Fruit fly (Drosophila melanogaster) whole organism, prepupa: ENCODE data around the gene Trl.
A peak's percentile ranks its signal among the peaks of the same experiment; 100 is the strongest.

Experiments
- Blimp-1 ChIP-seq: fragments of 200-800 bp; sonication (Bioruptor generic); optimal IDR thresholded peaks from 3 replicates; lab custom pipeline; 2017; ENCODE audit warnings: missing biosample characterization, missing genetic modification characterization, mild to moderate bottlenecking, moderate library complexity, missing genetic modification reagents
- CG10669 ChIP-seq: fragments of 200-800 bp; sonication (Bioruptor generic); optimal IDR thresholded peaks from 3 replicates; lab custom pipeline; 2018; ENCODE audit warnings: missing biosample characterization, mild to moderate bottlenecking, missing genetic modification characterization, moderate library complexity
- CG11294 ChIP-seq: fragments of 200-800 bp; sonication (Bioruptor generic); IDR thresholded peaks from 2 replicates; pipeline ENCODE4 v1.3.6; 2022; ENCODE audit warnings: missing biosample characterization, missing genetic modification characterization
- CG11762 ChIP-seq: fragments of 200-800 bp; sonication (Bioruptor generic); optimal IDR thresholded peaks from 3 replicates; lab custom pipeline; 2016; ENCODE audit warnings: missing biosample characterization, missing genetic modification characterization; ENCODE audit not compliant: insufficient read depth
- CG11902 ChIP-seq: fragments of 200-800 bp; sonication (Bioruptor generic); optimal IDR thresholded peaks from 3 replicates; lab custom pipeline; 2016; ENCODE audit warnings: missing biosample characterization, missing genetic modification characterization
- CG15336 ChIP-seq: fragments of 200-800 bp; sonication (Bioruptor generic); IDR thresholded peaks from 2 replicates; pipeline ENCODE4 v1.3.6; 2022; ENCODE audit warnings: missing biosample characterization, missing genetic modification characterization
- CG1621 ChIP-seq: fragments of 200-800 bp; sonication (Bioruptor generic); optimal IDR thresholded peaks from 3 replicates; lab custom pipeline; 2018; ENCODE audit warnings: missing biosample characterization, mild to moderate bottlenecking, missing genetic modification characterization
- CG16779 ChIP-seq: fragments of 200-800 bp; sonication (Bioruptor generic); optimal IDR thresholded peaks from 3 replicates; lab custom pipeline; 2017; ENCODE audit warnings: missing biosample characterization, mild to moderate bottlenecking, missing genetic modification characterization
- CG34406 ChIP-seq: fragments of 200-800 bp; sonication (Bioruptor generic); optimal IDR thresholded peaks from 3 replicates; lab custom pipeline; 2016; ENCODE audit warnings: missing biosample characterization, missing genetic modification characterization
- CG3919 ChIP-seq: fragments of 200-800 bp; sonication (Bioruptor generic); optimal IDR thresholded peaks from 3 replicates; lab custom pipeline; 2016; ENCODE audit warnings: missing biosample characterization, missing genetic modification characterization
- CG4318 ChIP-seq: fragments of 200-800 bp; sonication (Bioruptor generic); optimal IDR thresholded peaks from 3 replicates; lab custom pipeline; 2017; ENCODE audit warnings: missing biosample characterization, mild to moderate bottlenecking, missing genetic modification characterization
- CG6163 ChIP-seq: fragments of 200-800 bp; sonication (Bioruptor generic); IDR thresholded peaks from 3 replicates; pipeline ENCODE4 v1.3.6; 2022; ENCODE audit warnings: missing biosample characterization, missing genetic modification characterization
- CG6808 ChIP-seq: fragments of 200-800 bp; sonication (Bioruptor generic); optimal IDR thresholded peaks from 3 replicates; lab custom pipeline; 2017; ENCODE audit warnings: missing biosample characterization, missing genetic modification characterization, mild to moderate bottlenecking, moderate library complexity, missing genetic modification reagents
- CG7368 ChIP-seq: fragments of 200-800 bp; sonication (Bioruptor generic); optimal IDR thresholded peaks from 3 replicates; lab custom pipeline; 2016; ENCODE audit warnings: missing biosample characterization, missing genetic modification characterization
- CG8119 ChIP-seq: fragments of 200-800 bp; sonication (Bioruptor generic); IDR thresholded peaks from 3 replicates; pipeline ENCODE4 v1.3.6; 2022; ENCODE audit warnings: missing biosample characterization, missing genetic modification characterization
- CG8319 ChIP-seq: fragments of 200-800 bp; sonication (Bioruptor generic); optimal IDR thresholded peaks from 3 replicates; lab custom pipeline; 2016; ENCODE audit warnings: missing biosample characterization, missing genetic modification characterization
- CG8632 ChIP-seq: fragments of 200-800 bp; sonication (Bioruptor generic); optimal IDR thresholded peaks from 3 replicates; lab custom pipeline; 2016; ENCODE audit warnings: missing biosample characterization, missing genetic modification characterization
- CG9139 ChIP-seq: fragments of 200-800 bp; sonication (Bioruptor generic); optimal IDR thresholded peaks from 3 replicates; lab custom pipeline; 2017; ENCODE audit warnings: missing biosample characterization, mild to moderate bottlenecking, missing genetic modification characterization
- Eip75B ChIP-seq: fragments of 200-800 bp; sonication (Bioruptor generic); optimal IDR thresholded peaks from 3 replicates; lab custom pipeline; 2016; ENCODE audit warnings: missing biosample characterization, missing genetic modification characterization
- Eip78C ChIP-seq: fragments of 200-800 bp; sonication (Bioruptor generic); peaks from one replicate; lab custom pipeline; 2016; ENCODE audit warnings: missing biosample characterization, missing genetic modification characterization
- Eip93F ChIP-seq: fragments of 200-800 bp; sonication (Bioruptor generic); optimal IDR thresholded peaks from 2 replicates; lab custom pipeline; 2016; ENCODE audit warnings: missing biosample characterization, mild to moderate bottlenecking, missing genetic modification characterization
- Ets96B ChIP-seq: fragments of 200-800 bp; optimal IDR thresholded peaks from 2 replicates; lab custom pipeline; 2019; ENCODE audit warnings: missing biosample characterization, mild to moderate bottlenecking, missing genetic modification characterization, moderate library complexity
- Gug ChIP-seq: fragments of 200-800 bp; sonication (Bioruptor generic); IDR thresholded peaks from 2 replicates; pipeline ENCODE4 v1.3.6; 2022; ENCODE audit warnings: missing biosample characterization, missing genetic modification characterization
- Hr38 ChIP-seq: sonication (Bioruptor generic); optimal IDR thresholded peaks from 2 replicates; lab custom pipeline; 2016; ENCODE audit warnings: missing biosample characterization, missing genetic modification characterization
- Hr39 ChIP-seq: fragments of 200-800 bp; sonication (Bioruptor generic); optimal IDR thresholded peaks from 2 replicates; lab custom pipeline; 2016; ENCODE audit warnings: missing biosample characterization, missing genetic modification characterization
- Lpt ChIP-seq: fragments of 200-800 bp; sonication (Bioruptor generic); optimal IDR thresholded peaks from 3 replicates; lab custom pipeline; 2016; ENCODE audit warnings: missing biosample characterization, missing genetic modification characterization
- OdsH ChIP-seq: fragments of 200-800 bp; sonication (Bioruptor generic); optimal IDR thresholded peaks from 3 replicates; lab custom pipeline; 2016; ENCODE audit warnings: missing biosample characterization, missing genetic modification characterization
- Sox102F ChIP-seq: fragments of 200-800 bp; sonication (Bioruptor generic); optimal IDR thresholded peaks from 2 replicates; lab custom pipeline; 2016; ENCODE audit warnings: missing biosample characterization, mild to moderate bottlenecking, missing genetic modification characterization
- Sox15 ChIP-seq: fragments of 200-800 bp; sonication (Bioruptor generic); optimal IDR thresholded peaks from 3 replicates; lab custom pipeline; 2016; ENCODE audit warnings: missing biosample characterization, missing genetic modification characterization
- acj6 ChIP-seq: fragments of 200-800 bp; sonication (Bioruptor generic); optimal IDR thresholded peaks from 3 replicates; lab custom pipeline; 2016; ENCODE audit warnings: missing biosample characterization, missing genetic modification characterization
- dac ChIP-seq: fragments of 200-800 bp; sonication (Bioruptor generic); optimal IDR thresholded peaks from 2 replicates; lab custom pipeline; 2017; ENCODE audit warnings: missing biosample characterization, mild to moderate bottlenecking, missing genetic modification characterization
- dsx ChIP-seq: fragments of 200-800 bp; optimal IDR thresholded peaks from 3 replicates; lab custom pipeline; 2019; ENCODE audit warnings: missing biosample characterization, mild to moderate bottlenecking, missing genetic modification characterization, moderate library complexity; ENCODE audit not compliant: poor library complexity, severe bottlenecking
- eg ChIP-seq: fragments of 200-800 bp; sonication (Bioruptor generic); IDR thresholded peaks from 3 replicates; pipeline ENCODE4 v1.3.6; 2022; ENCODE audit warnings: missing biosample characterization, missing genetic modification characterization
- fd85E ChIP-seq: fragments of 200-800 bp; sonication (Bioruptor generic); optimal IDR thresholded peaks from 3 replicates; lab custom pipeline; 2016; ENCODE audit warnings: missing biosample characterization, missing genetic modification characterization
- fkh ChIP-seq: fragments of 200-800 bp; sonication (Bioruptor generic); optimal IDR thresholded peaks from 3 replicates; lab custom pipeline; 2017; ENCODE audit warnings: missing biosample characterization, mild to moderate bottlenecking, missing genetic modification characterization, moderate library complexity
- lz ChIP-seq: fragments of 200-800 bp; sonication (Bioruptor generic); optimal IDR thresholded peaks from 3 replicates; lab custom pipeline; 2016; ENCODE audit warnings: missing biosample characterization, missing genetic modification characterization
- net ChIP-seq: fragments of 200-800 bp; sonication (Bioruptor generic); optimal IDR thresholded peaks from 3 replicates; lab custom pipeline; 2016; ENCODE audit warnings: missing biosample characterization, missing genetic modification characterization
- pdm3 ChIP-seq: fragments of 200-800 bp; sonication (Bioruptor generic); optimal IDR thresholded peaks from 3 replicates; lab custom pipeline; 2016; ENCODE audit warnings: missing biosample characterization, missing genetic modification characterization
- spab ChIP-seq: fragments of 200-800 bp; sonication (Bioruptor generic); optimal IDR thresholded peaks from 2 replicates; lab custom pipeline; 2017; ENCODE audit warnings: missing biosample characterization, mild to moderate bottlenecking, missing genetic modification characterization, missing genetic modification reagents
- svp ChIP-seq: fragments of 200-800 bp; sonication (Bioruptor generic); peaks from one replicate; lab custom pipeline; 2016; ENCODE audit warnings: missing biosample characterization, missing genetic modification characterization
- vri ChIP-seq: fragments of 200-800 bp; sonication (Bioruptor generic); optimal IDR thresholded peaks from 3 replicates; lab custom pipeline; 2016; ENCODE audit warnings: missing biosample characterization, mild to moderate bottlenecking, missing genetic modification characterization

The Trl gene

DNA sequence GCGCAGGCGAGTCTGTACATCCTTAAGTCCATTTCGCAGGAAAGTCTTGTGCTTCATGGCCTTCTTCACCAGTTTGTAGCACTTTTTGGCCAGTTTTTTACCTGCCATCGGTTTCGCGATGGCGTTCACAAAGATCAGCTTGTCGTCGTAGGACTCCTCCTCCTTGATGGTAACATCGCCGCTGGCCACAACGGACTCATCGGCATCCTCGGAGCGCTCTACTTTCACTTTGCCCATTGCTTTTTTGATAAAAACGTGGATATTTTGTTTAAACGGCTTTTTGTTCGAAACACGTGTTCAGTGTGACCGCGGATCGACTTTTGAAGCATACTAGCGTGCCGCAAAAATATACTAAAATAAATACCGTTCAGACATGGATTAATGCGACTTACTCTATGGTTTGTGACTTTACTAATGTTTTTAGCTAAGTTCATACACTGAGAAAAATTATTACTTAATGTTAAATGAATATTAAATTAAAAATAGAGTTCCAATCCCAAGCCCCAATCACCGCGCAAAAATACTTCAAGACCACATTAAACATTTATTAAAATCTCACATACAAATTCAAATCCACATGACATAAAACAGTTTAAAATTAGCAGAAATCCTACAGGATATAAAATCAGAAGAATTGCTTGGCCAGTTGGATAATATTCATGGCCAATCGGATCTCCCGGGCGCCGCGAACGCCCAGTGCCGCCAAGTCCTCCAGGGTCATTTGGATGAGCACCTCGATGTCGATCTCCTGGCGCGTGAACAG lies 41.2 kb upstream of the Trl start, which contains the start of gene NHP2 (continued):
- TF ChIP-seq dac (GFP tag; lab: Kevin White, UChicago) (no peak), CG15336 (peak; percentile 87), Hr39 (peak; percentile 78), Ets96B (peak; percentile 80), CG4318 (peak; percentile 66), CG8119 (GFP tag; lab: Robert Waterston, UW) (peak; percentile 88), vri (no peak), fd85E (no peak), Hr38 (GFP tag; lab: Kevin White, UChicago) (no peak), CG11294 (peak; percentile 44; the same call in 1 of the 2 replicates), Blimp-1 (GFP tag; lab: Kevin White, UChicago) (peak; percentile 42), pdm3 (no peak), Sox102F (GFP tag; lab: Kevin White, UChicago) (no peak), dsx (GFP tag; lab: Kevin White, UChicago) (no peak), svp (GFP tag; lab: Kevin White, UChicago) (peak; percentile 60), acj6 (GFP tag; lab: Kevin White, UChicago) (no peak), Eip93F (GFP tag; lab: Kevin White, UChicago) (peak; percentile 60), eg (GFP tag; lab: Robert Waterston, UW) (peak; percentile 92), spab (GFP tag; lab: Kevin White, UChicago) (no peak), CG11762 (GFP tag; lab: Kevin White, UChicago) (peak; percentile 73), lz (GFP tag; lab: Kevin White, UChicago) (peak; percentile 80), CG1621 (no peak), CG34406 (peak; percentile 74), CG6163 (peak; percentile 93; the same call in 2 of the 3 replicates), Gug (GFP tag; lab: Robert Waterston, UW) (peak; percentile 68; the same call in 1 of the 2 replicates), CG3919 (no peak), Eip78C (GFP tag; lab: Kevin White, UChicago) (no peak), CG7368 (no peak), Lpt (GFP tag; lab: Kevin White, UChicago) (peak; percentile 83)
- TF ChIP-seq, all 60 proteins: peak for 27

DNA sequence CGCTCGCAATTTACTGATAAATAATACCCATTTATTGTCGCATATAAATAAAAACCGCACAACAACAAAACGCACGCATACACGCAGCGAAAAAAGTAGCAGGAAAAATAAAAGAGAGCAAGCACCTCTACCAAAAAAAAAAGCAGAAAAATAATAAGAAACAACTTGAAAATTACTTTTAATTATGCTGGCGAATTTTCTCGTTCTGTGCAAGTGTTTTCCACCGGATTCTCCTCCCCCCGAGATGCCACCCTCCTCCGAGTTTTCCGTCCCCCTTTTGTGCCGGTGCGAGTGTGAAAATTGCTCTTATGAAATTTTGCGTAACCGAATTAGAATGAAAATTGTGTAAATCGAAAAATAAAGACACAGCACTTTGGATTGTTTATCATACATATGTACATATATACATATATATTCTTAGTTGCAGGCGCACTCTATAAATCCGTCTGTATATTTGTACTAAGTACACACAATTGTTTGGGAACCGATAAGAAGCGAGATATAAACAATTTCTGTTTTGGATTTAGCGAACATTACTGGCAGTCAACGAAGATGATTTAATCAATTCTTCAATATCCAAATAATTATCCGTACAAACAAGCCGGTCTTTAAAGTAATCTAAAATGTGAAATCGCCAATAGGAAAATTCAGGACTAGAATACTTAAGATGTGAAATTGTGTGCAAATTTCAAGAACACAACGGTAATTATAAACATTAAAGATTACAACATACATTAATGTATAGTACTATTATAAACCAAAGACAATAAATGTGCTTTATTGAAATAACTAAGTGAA lies 30.2 kb upstream of the Trl start:
- peak; percentile 68 for TF ChIP-seq CG6163
- TF ChIP-seq OdsH (GFP tag; lab: Kevin White, UChicago): no peak
- peak; percentile 38; the same call in 1 of the 2 replicates for TF ChIP-seq Gug (GFP tag; lab: Robert Waterston, UW)
- no peak for TF ChIP-seq CG8632 (GFP tag; lab: Kevin White, UChicago)
- peak; percentile 61 for TF ChIP-seq eg (GFP tag; lab: Robert Waterston, UW)
- peak; percentile 41; the same call in 1 of the 2 replicates for TF ChIP-seq CG15336

dm6 chr3L:14790127-14790589 lies 29.3 kb upstream of the Trl start:
- TF ChIP-seq CG11294 (peak; percentile 57; the same call in 1 of the 2 replicates), CG7368 (peak; percentile 72), Lpt (GFP tag; lab: Kevin White, UChicago) (peak; percentile 68), Hr39 (peak; percentile 90), dsx (GFP tag; lab: Kevin White, UChicago) (no peak), spab (GFP tag; lab: Kevin White, UChicago) (peak; percentile 14), CG9139 (GFP tag; lab: Kevin White, UChicago) (peak; percentile 39), CG6163 (peak; percentile 73), Sox102F (GFP tag; lab: Kevin White, UChicago) (peak; percentile 85), CG4318 (peak; percentile 21), OdsH (GFP tag; lab: Kevin White, UChicago) (peak; percentile 85), CG15336 (peak; percentile 23; the same call in 1 of the 2 replicates), vri (peak; percentile 78), CG8319 (GFP tag; lab: Kevin White, UChicago) (peak; percentile 61), Eip75B (GFP tag; lab: Kevin White, UChicago) (peak; percentile 83), Hr38 (GFP tag; lab: Kevin White, UChicago) (peak; percentile 53), fkh (GFP tag; lab: Kevin White, UChicago) (peak; percentile 26), net (peak; percentile 75), Eip93F (GFP tag; lab: Kevin White, UChicago) (no peak), Ets96B (peak; percentile 55), CG34406 (peak; percentile 70), CG6808 (GFP tag; lab: Kevin White, UChicago) (peak; percentile 51), CG10669 (GFP tag; lab: Kevin White, UChicago) (peak; percentile 68), CG11902 (GFP tag; lab: Kevin White, UChicago) (peak; percentile 80), eg (GFP tag; lab: Robert Waterston, UW) (peak; percentile 72), CG16779 (tag; lab: Kevin White, UChicago) (peak; percentile 26), Sox15 (GFP tag; lab: Kevin White, UChicago) (peak; percentile 71)
